Worm (Caenorhabditis elegans) whole organism, dauer: ENCODE data around the gene Y48C3A.5.
"Not testable (repeated sequence)": the region's sequence is repeated elsewhere in the genome, so short reads cannot be mapped to it uniquely, and the experiment has no call there.

Experiments
- unc-62 ChIP-seq: sonication (generic microtip); optimal IDR thresholded peaks from 2 replicates; lab custom pipeline; 2017; ENCODE audit warnings: missing biosample characterization, missing genetic modification reagents, missing genetic modification characterization

The Y48C3A.5 gene

DNA sequence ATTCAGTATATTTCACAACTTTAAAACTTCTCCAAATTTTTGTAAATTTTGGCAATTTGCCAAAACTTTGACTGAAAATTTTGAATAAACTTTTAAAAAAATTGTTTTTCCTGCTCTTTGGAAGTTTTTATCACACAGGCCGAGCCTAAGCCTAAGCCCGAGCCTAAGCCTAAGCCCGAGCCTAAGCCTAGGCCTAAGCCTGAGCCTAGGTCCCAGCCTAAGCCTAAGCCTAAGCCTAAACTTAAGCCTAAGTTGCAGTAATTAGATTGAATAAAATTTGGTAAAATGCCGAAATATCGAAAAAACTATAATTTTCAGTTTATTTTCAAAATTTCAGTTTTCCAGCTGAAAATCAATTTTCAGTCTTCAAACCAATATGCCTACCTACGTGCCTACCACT, 12.6 kb downstream of the Y48C3A.5 start:
- TF ChIP-seq unc-62 (GFP tag; lab: Kevin White, UChicago) = no peak

DNA sequence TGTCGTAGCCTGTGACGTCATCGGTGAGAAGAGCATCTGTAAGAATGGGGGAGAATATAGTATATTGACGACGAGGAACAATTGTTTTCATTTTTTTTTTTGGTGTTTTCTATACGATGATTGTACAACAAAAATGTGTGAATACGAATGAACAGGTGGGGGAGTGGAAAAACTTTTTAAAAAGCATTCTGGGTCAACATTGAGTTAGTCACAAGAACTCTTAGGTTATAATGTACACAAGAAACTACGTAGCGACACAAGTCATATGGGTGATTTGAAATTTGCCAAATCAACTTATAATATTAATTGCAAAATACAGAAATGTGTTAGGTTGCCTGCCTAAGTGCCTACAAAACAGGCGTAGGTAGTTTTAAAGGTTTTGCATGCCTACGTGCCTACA, 13.3 kb downstream of the Y48C3A.5 start:
- TF ChIP-seq unc-62 (GFP tag; lab: Kevin White, UChicago) = no peak

DNA sequence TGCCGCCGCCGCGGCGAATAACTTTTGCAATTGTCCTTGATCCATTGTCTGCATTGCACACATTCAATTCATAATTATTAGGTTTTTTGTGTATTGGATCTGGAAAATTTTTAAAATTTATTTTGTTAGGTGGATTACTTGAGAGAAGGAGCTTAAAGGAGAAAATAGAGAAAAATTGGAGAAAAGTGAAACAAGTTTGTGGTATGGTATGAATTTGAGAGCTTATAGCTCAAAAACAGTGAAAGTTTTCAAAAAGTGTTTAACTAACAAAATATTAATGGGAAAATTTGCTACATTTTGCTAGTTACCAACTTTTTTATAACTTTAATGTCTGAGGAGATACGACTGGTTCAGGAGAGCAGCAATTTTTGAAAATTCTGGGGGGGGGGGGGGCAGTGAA, 14.9 kb downstream of the Y48C3A.5 start, which contains the start of gene ztf-22:
TSS of gene ztf-22 (minus strand) at position 101 of the 400 bp plus-strand sequence.
- TF ChIP-seq unc-62 (GFP tag; lab: Kevin White, UChicago) = no peak

DNA sequence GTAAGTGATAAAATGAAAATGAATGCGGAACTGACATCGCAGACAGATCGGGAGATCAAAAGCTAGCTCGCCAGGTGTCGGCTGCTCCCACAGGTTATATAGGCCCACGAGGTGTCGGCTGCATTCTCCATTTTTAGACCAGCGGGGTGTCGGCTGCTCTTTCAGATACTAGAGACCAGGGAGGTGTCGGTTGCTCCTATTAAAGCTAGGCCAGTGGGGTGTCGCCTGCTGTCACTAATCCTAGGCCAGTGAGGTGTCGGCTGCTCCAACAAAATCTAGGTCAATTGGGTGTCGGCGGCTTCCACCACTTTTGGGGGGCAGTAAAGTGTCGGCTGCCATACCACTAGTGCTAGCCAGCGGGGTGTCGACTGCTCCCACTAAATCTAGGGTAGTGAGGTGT, 19.0 kb downstream of the Y48C3A.5 start:
- no peak for TF ChIP-seq unc-62 (GFP tag; lab: Kevin White, UChicago)

DNA sequence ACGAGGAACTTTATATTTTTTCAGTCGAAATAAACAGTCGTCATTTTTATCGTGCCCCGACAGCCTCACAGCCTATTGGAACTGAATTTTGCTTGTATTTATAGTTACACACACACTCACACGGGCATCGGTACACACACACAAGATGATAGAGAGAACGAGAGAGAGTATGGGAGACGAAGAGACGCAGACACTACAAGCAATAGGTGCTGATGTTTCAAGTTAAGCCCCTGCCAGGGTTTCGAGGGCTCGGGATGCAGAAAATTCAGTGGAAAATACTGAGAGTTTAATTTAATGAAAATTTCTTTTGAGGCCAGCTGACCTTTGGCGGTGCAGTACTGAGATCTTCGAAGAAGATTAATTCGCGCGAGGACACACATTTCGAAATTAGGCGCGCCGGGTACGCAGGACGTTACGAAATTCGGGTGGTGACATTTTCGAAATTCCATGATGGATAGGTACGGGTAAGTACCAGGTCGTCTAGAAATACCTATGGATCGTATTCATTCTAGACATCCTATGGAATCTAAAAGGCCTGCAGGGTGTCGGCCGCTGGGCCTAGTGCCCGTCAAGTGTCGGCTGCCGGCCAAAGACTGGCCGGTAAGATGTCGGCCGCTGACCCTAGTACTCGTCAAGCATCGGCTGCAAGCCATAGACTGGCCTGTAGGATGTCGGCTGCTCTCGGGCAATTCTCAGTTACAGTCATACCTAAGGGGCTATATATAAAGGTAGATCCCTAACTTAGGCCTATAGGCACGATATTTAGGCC, 19.8 kb downstream of the Y48C3A.5 start:
- no peak for TF ChIP-seq unc-62 (GFP tag; lab: Kevin White, UChicago)

DNA sequence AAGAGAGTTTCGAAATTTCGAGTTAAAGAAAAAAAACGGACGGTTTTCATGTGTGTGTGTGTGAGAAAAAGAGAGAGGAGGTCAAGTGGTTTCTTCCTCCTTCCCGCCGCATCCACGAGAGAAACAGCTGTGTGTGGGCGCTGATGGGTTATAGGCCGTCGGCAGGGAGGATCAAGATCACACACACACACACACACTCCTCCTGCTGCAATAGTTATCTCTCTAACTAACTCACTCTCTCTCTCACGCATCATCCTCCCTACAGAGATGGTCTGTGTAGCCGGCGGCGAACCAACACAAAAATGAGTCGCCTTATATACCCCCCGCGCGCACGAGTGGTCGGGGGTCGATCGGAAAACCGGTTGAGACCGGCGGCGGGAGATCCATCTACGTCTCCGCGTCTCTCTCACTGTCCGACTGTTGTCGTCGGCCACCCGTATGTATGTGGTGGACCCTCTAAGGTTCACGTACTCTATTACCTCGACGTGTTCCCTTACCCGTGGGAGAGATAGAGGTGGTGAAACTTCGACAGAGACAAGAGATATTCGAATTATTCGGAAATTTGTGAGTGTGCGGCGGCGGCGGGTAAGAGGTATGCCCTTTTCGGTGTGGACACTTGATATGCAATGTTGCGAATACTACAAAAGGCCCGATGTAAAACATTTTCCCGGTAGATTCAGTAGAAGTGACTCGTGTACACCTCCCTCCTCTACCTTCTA, 20.7 kb downstream of the Y48C3A.5 start:
- no peak for TF ChIP-seq unc-62 (GFP tag; lab: Kevin White, UChicago)

DNA sequence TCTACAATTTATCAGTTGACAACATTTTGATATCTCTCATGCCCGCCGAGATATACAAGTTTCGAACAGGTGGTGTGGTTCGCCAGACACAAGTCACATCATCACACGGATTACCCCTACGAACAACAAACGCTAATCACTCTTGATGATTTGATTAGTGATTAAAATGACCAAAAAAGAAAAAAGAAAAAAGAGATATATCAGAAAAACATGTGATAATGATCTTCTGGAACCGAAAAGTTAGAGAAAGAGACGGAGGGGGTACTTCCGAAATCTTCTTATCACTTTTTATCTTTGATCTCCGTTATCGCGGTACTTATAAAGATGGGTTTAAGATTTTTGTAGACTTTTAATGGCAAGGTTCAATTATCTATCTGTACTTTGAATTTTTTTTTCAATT, 22.0 kb downstream of the Y48C3A.5 start:
- no peak for TF ChIP-seq unc-62 (GFP tag; lab: Kevin White, UChicago)

DNA sequence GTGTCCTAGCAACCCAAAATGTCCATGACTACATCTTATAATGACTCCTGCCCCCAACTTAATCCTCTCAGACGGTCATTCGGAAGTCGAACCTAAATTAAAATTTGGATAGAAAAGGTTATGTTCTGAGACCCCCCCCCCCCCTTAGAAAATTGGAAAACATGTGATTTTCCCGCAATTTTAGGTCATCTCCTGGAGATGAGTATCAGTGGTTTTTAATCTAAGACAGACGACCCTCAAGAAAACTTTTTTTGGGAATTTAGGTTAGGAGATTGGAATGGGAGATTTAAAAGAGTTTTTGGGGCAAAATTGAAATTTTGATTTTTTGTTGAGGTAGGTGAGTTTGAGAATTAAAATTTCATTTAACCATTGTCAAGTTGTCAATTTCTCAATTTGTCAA, 22.6 kb downstream of the Y48C3A.5 start:
- no peak for TF ChIP-seq unc-62 (GFP tag; lab: Kevin White, UChicago)

DNA sequence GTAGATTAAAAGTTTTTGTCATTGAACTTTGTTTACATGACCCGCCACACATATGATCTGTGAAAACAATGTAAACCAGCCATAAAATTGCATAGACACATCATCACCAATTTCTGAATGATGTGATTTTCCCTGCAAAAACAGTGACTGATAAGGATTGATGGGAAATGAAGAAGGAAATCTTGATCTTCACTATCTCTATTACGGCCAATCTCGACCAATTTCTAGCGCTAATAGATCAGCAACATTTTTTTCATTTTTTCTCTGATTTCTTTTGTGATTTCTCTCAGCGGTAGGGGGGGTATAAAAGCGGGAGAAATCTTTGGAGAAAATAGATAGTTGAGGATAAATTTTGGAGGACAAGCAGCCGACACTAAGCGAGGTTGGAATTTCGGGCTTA, 26.4 kb downstream of the Y48C3A.5 start:
- no peak for TF ChIP-seq unc-62 (GFP tag; lab: Kevin White, UChicago)

DNA sequence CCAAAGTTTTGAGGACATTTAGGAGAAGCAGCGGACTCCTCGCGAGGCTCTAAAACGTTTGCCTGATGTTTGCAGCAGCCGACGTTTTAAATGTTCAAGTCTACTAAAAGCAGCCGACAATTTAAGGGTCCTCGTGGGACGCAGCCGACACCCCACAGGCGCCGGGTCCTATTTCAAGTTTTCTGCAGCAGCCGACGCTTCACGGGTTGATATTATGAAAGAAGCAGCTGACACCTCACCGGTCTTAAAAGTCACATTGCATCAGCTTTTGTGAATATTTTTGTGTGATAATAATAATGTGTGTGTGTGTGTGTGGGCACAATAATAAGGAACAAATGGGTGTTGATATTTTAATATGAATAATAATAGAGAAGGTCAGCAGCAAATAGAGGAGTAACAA, 27.1 kb downstream of the Y48C3A.5 start:
- no peak for TF ChIP-seq unc-62 (GFP tag; lab: Kevin White, UChicago)

DNA sequence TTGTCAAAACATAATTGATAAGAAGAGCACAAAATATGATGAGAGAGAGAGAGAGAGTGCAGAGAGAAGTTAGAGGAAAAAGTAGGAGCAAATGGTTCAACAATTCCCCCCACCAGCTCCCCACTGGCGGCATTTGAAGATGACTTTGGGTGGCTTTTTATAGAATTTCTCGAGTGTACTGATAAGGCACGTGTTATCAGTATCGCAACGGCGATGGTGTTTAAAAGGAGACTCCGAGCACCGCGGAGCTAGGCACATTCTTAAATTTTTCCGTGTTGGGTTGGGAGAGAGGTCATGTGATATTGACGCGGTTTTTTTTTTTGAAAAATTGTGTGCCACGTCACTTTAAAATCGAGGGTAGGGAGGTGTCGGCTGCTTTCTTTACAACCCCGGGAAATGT, 27.7 kb downstream of the Y48C3A.5 start:
- TF ChIP-seq unc-62 (GFP tag; lab: Kevin White, UChicago) = no peak

DNA sequence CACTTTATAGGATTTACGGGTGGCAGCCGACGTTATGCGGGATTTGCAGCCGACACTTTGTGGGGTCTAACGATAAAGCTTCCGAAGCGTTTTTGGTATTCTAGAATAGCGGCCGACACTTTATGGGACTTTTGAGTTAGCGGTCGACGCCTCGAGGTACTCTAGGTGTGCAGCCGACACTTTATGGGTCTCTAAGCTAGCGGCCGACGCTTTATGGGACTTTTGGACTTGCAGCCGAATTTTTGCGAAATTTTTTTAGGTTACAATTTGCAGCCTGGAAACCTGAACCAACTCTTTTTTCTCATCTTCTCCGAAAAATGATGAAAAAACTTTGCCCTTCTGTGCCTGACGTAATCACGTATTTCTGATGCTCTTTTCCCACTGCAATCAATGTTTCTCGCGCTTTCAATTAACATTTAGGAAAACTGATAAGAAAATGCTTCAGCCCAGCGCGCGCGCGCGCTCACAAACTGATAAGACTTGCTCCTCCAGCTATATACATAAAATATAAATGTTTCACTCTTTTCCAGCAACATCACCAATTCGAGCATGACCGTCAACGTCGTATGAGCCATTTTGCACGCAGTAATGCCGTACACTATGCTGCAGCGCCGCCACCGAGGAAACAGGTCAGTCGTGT, 28.4 kb downstream of the Y48C3A.5 start:
- no peak for TF ChIP-seq unc-62 (GFP tag; lab: Kevin White, UChicago)

DNA sequence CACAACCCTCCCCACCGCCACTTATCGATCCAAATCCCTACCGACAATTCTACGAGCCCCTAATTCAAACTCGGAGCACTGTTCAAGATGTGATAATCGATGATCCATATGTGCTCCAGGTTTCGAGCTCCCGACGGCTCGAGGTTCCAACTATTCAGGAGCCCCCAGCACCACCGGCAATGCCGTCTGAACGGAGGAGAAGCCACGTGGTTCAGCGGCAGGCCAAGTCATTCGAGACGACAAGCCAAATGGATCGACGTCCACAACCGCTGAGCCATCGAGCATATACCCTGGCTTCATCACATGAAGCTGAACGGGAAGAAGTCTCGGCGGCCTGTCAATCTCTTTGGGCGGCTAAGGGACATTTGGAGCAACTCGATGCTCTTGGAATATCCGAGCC, 29.7 kb downstream of the Y48C3A.5 start:
- TF ChIP-seq unc-62 (GFP tag; lab: Kevin White, UChicago) = no peak

DNA sequence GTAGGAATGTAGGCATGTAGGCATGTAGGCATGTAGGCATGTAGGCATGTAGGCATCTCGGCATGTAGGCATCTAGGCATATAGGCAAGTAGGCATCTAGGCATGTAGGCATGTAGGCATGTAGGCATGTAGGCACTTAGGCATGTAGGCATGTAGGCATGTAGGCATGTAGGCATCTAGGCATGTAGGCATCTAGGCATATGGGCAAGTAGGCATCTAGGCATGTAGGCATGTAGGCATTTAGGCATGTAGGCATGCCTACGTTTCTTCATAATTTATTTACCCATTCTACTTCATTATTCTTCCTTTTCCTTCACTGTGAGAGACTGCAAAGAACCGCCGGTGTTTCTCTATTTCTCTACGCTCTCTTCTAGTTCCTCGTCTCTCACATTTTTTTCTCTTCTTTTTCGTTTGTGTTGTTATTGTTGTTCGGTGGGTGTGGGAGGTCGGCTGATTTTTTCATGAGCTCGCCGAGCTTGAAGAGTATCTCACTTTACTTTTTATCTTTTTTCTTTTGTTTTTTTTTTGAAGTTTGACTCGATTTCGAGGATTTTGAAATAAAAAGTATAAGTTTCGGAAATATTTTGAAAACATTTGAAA, 33.6 kb downstream of the Y48C3A.5 start:
- no peak for TF ChIP-seq unc-62 (GFP tag; lab: Kevin White, UChicago)

DNA sequence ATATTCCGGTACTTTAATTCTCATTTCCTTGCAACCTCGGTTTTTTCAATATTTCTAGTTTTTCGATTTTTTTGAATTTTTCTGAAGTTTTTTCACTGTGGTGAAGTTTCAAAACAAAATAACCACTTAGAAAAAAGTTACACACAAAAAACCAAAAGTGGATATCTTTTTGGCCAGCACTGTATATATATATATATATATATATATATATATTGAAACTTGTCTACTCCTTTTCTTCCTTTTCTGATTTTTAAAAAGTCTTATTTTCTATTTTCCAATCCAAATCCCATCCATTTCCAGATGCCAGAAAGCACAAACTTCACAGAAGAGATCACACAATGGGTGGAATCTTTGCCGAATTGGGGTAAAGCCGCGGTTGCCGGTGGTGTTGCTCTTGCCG, 38.1 kb downstream of the Y48C3A.5 start, which contains the start of gene faxc-2:
TSS of gene faxc-2 (plus strand) at position 301 of the 400 bp plus-strand sequence.
- not testable (repeated sequence) for TF ChIP-seq unc-62 (GFP tag; lab: Kevin White, UChicago)

DNA sequence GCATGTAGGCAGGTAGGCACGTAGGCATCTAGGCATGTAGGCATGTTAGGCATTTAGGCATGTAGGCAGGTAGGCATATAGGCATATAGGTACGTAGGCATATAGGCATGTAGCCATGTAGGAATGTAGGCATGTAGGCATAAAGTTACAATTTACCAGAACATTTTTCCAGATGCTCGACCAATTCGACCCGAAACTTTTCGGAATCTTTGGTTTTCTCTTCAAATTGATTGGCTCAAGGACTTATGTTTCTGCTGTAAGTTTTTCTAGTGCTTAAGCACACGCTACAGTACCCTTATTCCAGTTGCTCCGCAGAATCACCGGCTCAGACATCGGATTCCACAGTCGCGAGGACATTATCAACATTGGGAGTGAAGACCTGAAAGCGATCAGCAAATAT, 39.4 kb downstream of the Y48C3A.5 start:
- no peak for TF ChIP-seq unc-62 (GFP tag; lab: Kevin White, UChicago)
